Fruit fly (Drosophila melanogaster) whole organism, embryonic: ENCODE measurements around the gene Vm26Ac.
A peak's percentile ranks its signal among the peaks of the same experiment; 100 is the strongest.

Experiments
- Bgb ChIP-seq: fragments of 200-800 bp; sonication (Bioruptor generic); IDR thresholded peaks from 2 replicates; pipeline ENCODE4 v1.3.6; 2022; ENCODE audit warnings: missing biosample characterization, missing genetic modification characterization; ENCODE audit not compliant: partially characterized antibody
- CG10366 ChIP-seq: fragments of 200-800 bp; sonication (Bioruptor generic); IDR thresholded peaks from 2 replicates; pipeline ENCODE4 v1.3.6; 2022; ENCODE audit warnings: missing biosample characterization, missing genetic modification characterization
- CG10462 ChIP-seq: fragments of 200-800 bp; sonication (Bioruptor generic); optimal IDR thresholded peaks from 2 replicates; lab custom pipeline; 2016; ENCODE audit warnings: missing biosample characterization, missing genetic modification characterization
- CG11093 ChIP-seq: fragments of 200-800 bp; sonication (Bioruptor generic); IDR thresholded peaks from 3 replicates; pipeline ENCODE4 v1.3.6; 2022; ENCODE audit warnings: missing biosample characterization, missing genetic modification characterization
- CG12155 ChIP-seq: fragments of 200-800 bp; sonication (Bioruptor generic); optimal IDR thresholded peaks from 3 replicates; lab custom pipeline; 2016; ENCODE audit warnings: missing biosample characterization, missing genetic modification characterization
- CG12769 ChIP-seq: fragments of 200-800 bp; sonication (Bioruptor generic); optimal IDR thresholded peaks from 2 replicates; lab custom pipeline; 2019; ENCODE audit warnings: missing biosample characterization, mild to moderate bottlenecking, missing genetic modification characterization, moderate library complexity
- CG13624 ChIP-seq: fragments of 200-800 bp; sonication (Bioruptor generic); optimal IDR thresholded peaks from 2 replicates; lab custom pipeline; 2016; ENCODE audit warnings: missing biosample characterization, missing genetic modification characterization
- CG14014 ChIP-seq: fragments of 200-800 bp; sonication (Bioruptor generic); IDR thresholded peaks from 2 replicates; pipeline ENCODE4 v1.3.6; 2022; ENCODE audit warnings: missing biosample characterization, missing genetic modification characterization
- CG15011 ChIP-seq: fragments of 200-800 bp; sonication (Bioruptor generic); optimal IDR thresholded peaks from 3 replicates; lab custom pipeline; 2018; ENCODE audit warnings: missing biosample characterization, mild to moderate bottlenecking, missing genetic modification characterization
- CG1529 ChIP-seq: fragments of 200-800 bp; sonication (Bioruptor generic); optimal IDR thresholded peaks from 3 replicates; lab custom pipeline; 2018; ENCODE audit warnings: missing biosample characterization, missing genetic modification characterization
- CG15479 ChIP-seq: fragments of 200-800 bp; sonication (Bioruptor generic); optimal IDR thresholded peaks from 3 replicates; lab custom pipeline; 2019; ENCODE audit warnings: missing biosample characterization, mild to moderate bottlenecking, missing genetic modification characterization, moderate library complexity
- CG16813 ChIP-seq: fragments of 200-800 bp; sonication (Bioruptor generic); IDR thresholded peaks from 3 replicates; pipeline ENCODE4 v1.3.6; 2022; ENCODE audit warnings: missing biosample characterization, missing genetic modification characterization; ENCODE audit not compliant: partially characterized antibody
- CG2202 ChIP-seq: fragments of 200-800 bp; sonication (Bioruptor generic); optimal IDR thresholded peaks from 2 replicates; lab custom pipeline; 2018; ENCODE audit warnings: missing biosample characterization, mild to moderate bottlenecking, missing genetic modification characterization
- CG3995 ChIP-seq: fragments of 200-800 bp; sonication (Bioruptor generic); optimal IDR thresholded peaks from 3 replicates; lab custom pipeline; 2016; ENCODE audit warnings: missing biosample characterization, missing genetic modification characterization
- CG42726 ChIP-seq: fragments of 200-800 bp; sonication (Bioruptor generic); IDR thresholded peaks from 2 replicates; pipeline ENCODE4 v1.3.6; 2022; ENCODE audit warnings: missing biosample characterization, missing genetic modification characterization; ENCODE audit not compliant: partially characterized antibody
- CG6254 ChIP-seq: fragments of 200-800 bp; sonication (Bioruptor generic); optimal IDR thresholded peaks from 3 replicates; lab custom pipeline; 2017; ENCODE audit warnings: mild to moderate bottlenecking, missing biosample characterization, missing genetic modification reagents, missing genetic modification characterization
- CG6272 ChIP-seq: fragments of 200-800 bp; sonication (Bioruptor generic); IDR thresholded peaks from 2 replicates; pipeline ENCODE4 v1.3.6; 2022; ENCODE audit warnings: missing biosample characterization, missing genetic modification characterization
- D19A ChIP-seq: fragments of 200-800 bp; optimal IDR thresholded peaks from 3 replicates; lab custom pipeline; 2019; ENCODE audit warnings: missing biosample characterization, mild to moderate bottlenecking, missing genetic modification characterization, moderate library complexity
- Dip2 ChIP-seq: fragments of 200-800 bp; sonication (Bioruptor generic); IDR thresholded peaks from 2 replicates; pipeline ENCODE4 v1.3.6; 2022; ENCODE audit warnings: missing biosample characterization, missing genetic modification characterization
- E2f1 ChIP-seq: fragments of 200-800 bp; sonication (Bioruptor generic); IDR thresholded peaks from 2 replicates; pipeline ENCODE4 v1.3.6; 2022; ENCODE audit warnings: missing biosample characterization, missing genetic modification characterization
- E2f2 ChIP-seq: fragments of 200-800 bp; sonication (Bioruptor generic); IDR thresholded peaks from 2 replicates; pipeline ENCODE4 v1.3.6; 2022; ENCODE audit warnings: missing biosample characterization, missing genetic modification characterization
- HmgD ChIP-seq: fragments of 200-800 bp; sonication (Bioruptor generic); optimal IDR thresholded peaks from 3 replicates; lab custom pipeline; 2016; ENCODE audit warnings: missing biosample characterization, missing genetic modification characterization
- Hr51 ChIP-seq, 2 experiments: fragments of 200-800 bp; sonication (Bioruptor generic); optimal IDR thresholded peaks; 2 replicates in 1 of 2; 3 replicates in 1 of 2; lab custom pipeline; 2016 to 2018; ENCODE audit warnings: missing biosample characterization in 2 of 2, missing genetic modification characterization in 2 of 2, mild to moderate bottlenecking in 1 of 2, moderate library complexity in 1 of 2
- Hr78 ChIP-seq, 2 experiments: fragments of 200-800 bp in 1 of 2; fragments of >200 bp in 1 of 2; sonication (Bioruptor generic) in 1 of 2; optimal IDR thresholded peaks; 2 replicates each; lab custom pipeline; 2017 to 2019; ENCODE audit warnings: missing biosample characterization in 2 of 2, missing genetic modification characterization in 2 of 2, mild to moderate bottlenecking in 1 of 2, moderate library complexity in 1 of 2
- Jarid2 ChIP-seq: fragments of 200-800 bp; sonication (Bioruptor generic); optimal IDR thresholded peaks from 3 replicates; lab custom pipeline; 2017; ENCODE audit warnings: mild to moderate bottlenecking, missing biosample characterization, missing genetic modification reagents, missing genetic modification characterization
- MBD-R2 ChIP-seq: fragments of 200-800 bp; sonication (Bioruptor generic); IDR thresholded peaks from 2 replicates; pipeline ENCODE4 v1.3.6; 2022; ENCODE audit warnings: missing biosample characterization, missing genetic modification characterization
- NC2α ChIP-seq: fragments of 200-800 bp; sonication (Bioruptor generic); optimal IDR thresholded peaks from 2 replicates; lab custom pipeline; 2016; ENCODE audit warnings: missing biosample characterization, missing genetic modification characterization
- Oli ChIP-seq: fragments of 200-800 bp; sonication (Bioruptor generic); optimal IDR thresholded peaks from 2 replicates; lab custom pipeline; 2018; ENCODE audit warnings: missing biosample characterization, mild to moderate bottlenecking, missing genetic modification characterization, moderate library complexity
- Pdp1 ChIP-seq, 2 experiments: fragments of 200-800 bp; sonication (Bioruptor generic); optimal IDR thresholded peaks; 3 replicates each; lab custom pipeline; 2016; ENCODE audit warnings: missing biosample characterization in 2 of 2, missing genetic modification characterization in 2 of 2, mild to moderate bottlenecking in 1 of 2, moderate library complexity in 1 of 2
- Poxn ChIP-seq: fragments of 200-800 bp; sonication (Bioruptor generic); IDR thresholded peaks from 2 replicates; pipeline ENCODE4 v1.3.6; 2022; ENCODE audit warnings: missing biosample characterization, missing genetic modification characterization
- Sin3A ChIP-seq: fragments of >200 bp; optimal IDR thresholded peaks from 2 replicates; lab custom pipeline; 2018
- Sry-β ChIP-seq: fragments of 200-800 bp; sonication (Bioruptor generic); optimal IDR thresholded peaks from 2 replicates; lab custom pipeline; 2018; ENCODE audit warnings: missing biosample characterization, mild to moderate bottlenecking, missing genetic modification characterization, moderate library complexity
- Ssrp ChIP-seq: fragments of 200-800 bp; sonication (Bioruptor generic); optimal IDR thresholded peaks from 2 replicates; lab custom pipeline; 2018; ENCODE audit warnings: missing biosample characterization, mild to moderate bottlenecking, missing genetic modification characterization, moderate library complexity
- ato ChIP-seq: fragments of 200-800 bp; sonication (Bioruptor generic); IDR thresholded peaks from 2 replicates; pipeline ENCODE4 v1.3.6; 2022; ENCODE audit warnings: missing biosample characterization, missing genetic modification characterization; ENCODE audit not compliant: partially characterized antibody
- cwo ChIP-seq: fragments of 200-800 bp; sonication (Bioruptor generic); optimal IDR thresholded peaks from 3 replicates; lab custom pipeline; 2017; ENCODE audit warnings: missing biosample characterization, missing genetic modification characterization, mild to moderate bottlenecking, moderate library complexity, missing genetic modification reagents
- emc ChIP-seq: fragments of 200-800 bp; sonication (Bioruptor generic); optimal IDR thresholded peaks from 2 replicates; lab custom pipeline; 2016; ENCODE audit warnings: missing biosample characterization, missing genetic modification characterization
- gsb-n ChIP-seq: fragments of 200-800 bp; sonication (Bioruptor generic); optimal IDR thresholded peaks from 3 replicates; lab custom pipeline; 2018; ENCODE audit warnings: missing biosample characterization, mild to moderate bottlenecking, missing genetic modification characterization
- jumu ChIP-seq: fragments of 200-800 bp; sonication (Bioruptor generic); optimal IDR thresholded peaks from 3 replicates; lab custom pipeline; 2016; ENCODE audit warnings: missing biosample characterization, missing genetic modification characterization
- lbe ChIP-seq: fragments of 200-800 bp; sonication (Bioruptor generic); optimal IDR thresholded peaks from 2 replicates; lab custom pipeline; 2016; ENCODE audit warnings: missing biosample characterization, mild to moderate bottlenecking, missing genetic modification characterization
- lilli ChIP-seq: fragments of 200-800 bp; sonication (Bioruptor generic); optimal IDR thresholded peaks from 3 replicates; lab custom pipeline; 2016; ENCODE audit warnings: missing biosample characterization, missing genetic modification characterization
- lmd ChIP-seq: fragments of 200-800 bp; sonication (Bioruptor generic); IDR thresholded peaks from 2 replicates; pipeline ENCODE4 v1.3.6; 2022; ENCODE audit warnings: missing biosample characterization, missing genetic modification characterization
- mirr ChIP-seq: fragments of 200-800 bp; sonication (Bioruptor generic); optimal IDR thresholded peaks from 3 replicates; lab custom pipeline; 2018; ENCODE audit warnings: missing biosample characterization, mild to moderate bottlenecking, missing genetic modification characterization
- odd ChIP-seq: fragments of 200-800 bp; sonication (Bioruptor generic); optimal IDR thresholded peaks from 2 replicates; lab custom pipeline; 2017; ENCODE audit warnings: missing biosample characterization, mild to moderate bottlenecking, missing genetic modification characterization
- so ChIP-seq: fragments of 200-800 bp; sonication (Bioruptor generic); IDR thresholded peaks from 3 replicates; pipeline ENCODE4 v1.3.6; 2022; ENCODE audit warnings: missing biosample characterization, missing genetic modification characterization
- vnd ChIP-seq: fragments of 200-800 bp; sonication (Bioruptor generic); IDR thresholded peaks from 3 replicates; pipeline ENCODE4 v1.3.6; 2022; ENCODE audit warnings: missing biosample characterization, missing genetic modification characterization; ENCODE audit not compliant: partially characterized antibody
- z ChIP-seq: fragments of 200-800 bp; sonication (Bioruptor generic); IDR thresholded peaks from 3 replicates; pipeline ENCODE4 v1.3.6; 2022; ENCODE audit warnings: missing biosample characterization, missing genetic modification characterization
- zfh1 ChIP-seq: fragments of 200-800 bp; sonication (Bioruptor generic); IDR thresholded peaks from 3 replicates; pipeline ENCODE4 v1.3.6; 2022; ENCODE audit warnings: missing biosample characterization, missing genetic modification characterization

The Vm26Ac gene

DNA sequence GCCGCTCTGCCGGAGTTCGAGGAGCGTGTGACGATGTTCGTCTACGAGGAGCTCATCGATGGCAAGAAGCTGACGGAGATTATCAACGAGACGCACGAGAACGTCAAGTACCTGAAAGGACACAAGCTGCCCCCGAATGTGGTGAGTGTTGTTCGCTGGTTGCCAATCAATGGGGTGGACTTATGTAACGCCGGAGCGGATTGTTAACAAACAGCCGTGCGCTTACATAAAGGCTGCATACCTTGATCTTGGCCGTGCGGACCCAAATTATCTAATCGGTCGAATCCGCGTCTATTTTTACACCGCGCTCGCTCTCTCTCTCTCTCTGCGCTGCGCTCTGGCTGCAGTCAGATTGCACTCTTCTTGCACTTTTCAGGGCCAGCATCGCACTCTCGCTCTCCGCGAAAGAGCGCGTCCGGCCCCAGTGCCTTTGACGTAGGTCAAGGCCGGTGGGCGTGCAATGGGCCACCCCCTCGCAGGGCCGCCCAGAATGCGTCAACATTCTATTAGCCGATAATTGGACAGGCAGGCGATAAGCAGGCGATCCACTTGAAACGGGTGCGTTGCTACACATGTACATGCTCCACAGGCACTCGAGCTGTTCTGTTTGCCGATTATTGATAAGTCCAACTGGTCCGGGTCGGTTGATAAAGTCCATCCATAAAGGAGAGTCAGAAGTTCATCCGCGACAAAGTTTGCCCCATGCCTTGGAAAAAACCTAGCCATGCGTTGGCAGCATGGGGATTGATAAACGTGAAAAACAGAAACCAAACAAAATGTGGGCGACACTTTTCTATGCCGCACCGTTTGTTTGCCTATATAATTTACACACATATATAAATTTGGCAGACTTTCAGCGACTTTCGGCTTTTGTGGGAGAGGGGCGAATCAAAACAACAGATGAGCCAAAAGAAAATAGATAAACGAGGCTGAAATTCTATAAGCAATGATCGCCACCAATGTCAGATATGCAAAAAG, 13.8 kb downstream of the Vm26Ac start (continued):
- TF ChIP-seq so (GFP tag; lab: Robert Waterston, UW), result peak; percentile 42; the same call in 1 of the 3 replicates
- no peak for TF ChIP-seq Dip2 (GFP tag; lab: Robert Waterston, UW)
- TF ChIP-seq Sin3A (lab: Kevin White, UChicago), result no peak
- no peak for TF ChIP-seq CG15011
- TF ChIP-seq gsb-n, result no peak
- peak in 1 of 2 experiments; percentile 99 for TF ChIP-seq Hr78 (GFP tag; optimal IDR thresholded peaks at IDR 0.05; lab: Kevin White, UChicago)
- TF ChIP-seq D19A (tag; lab: Kevin White, UChicago), result no peak
- TF ChIP-seq Jarid2 (GFP tag; lab: Kevin White, UChicago), result no peak
- no peak for TF ChIP-seq lbe (GFP tag; lab: Kevin White, UChicago)
- no peak for TF ChIP-seq Hr51 (GFP tag; optimal IDR thresholded peaks at IDR 0.05; lab: Kevin White, UChicago)
- TF ChIP-seq odd (GFP tag; lab: Kevin White, UChicago), result no peak
- TF ChIP-seq z (GFP tag; lab: Robert Waterston, UW), result no peak
- peak; percentile 38; the same call in 1 of the 2 replicates for TF ChIP-seq E2f2 (GFP tag; lab: Robert Waterston, UW)
- TF ChIP-seq lilli (GFP tag; lab: Kevin White, UChicago), result no peak
- no peak for TF ChIP-seq HmgD (GFP tag; lab: Kevin White, UChicago)
- TF ChIP-seq CG12769 (tag; lab: Kevin White, UChicago), result peak; percentile 57
- no peak for TF ChIP-seq Ssrp
- no peak for TF ChIP-seq CG6272
- TF ChIP-seq CG10366 (GFP tag; lab: Robert Waterston, UW), result no peak
- TF ChIP-seq CG13624 (GFP tag; lab: Kevin White, UChicago), result peak; percentile 39
- TF ChIP-seq cwo, result peak; percentile 95
- TF ChIP-seq Oli, result no peak
- TF ChIP-seq emc (GFP tag; lab: Kevin White, UChicago), result no peak
- TF ChIP-seq NC2α (GFP tag; lab: Kevin White, UChicago), result peak; percentile 50
- peak; percentile 46; the same call in 1 of the 3 replicates for TF ChIP-seq CG16813 (GFP tag; lab: Robert Waterston, UW)
- TF ChIP-seq CG12155, result no peak
- peak; percentile 14 for TF ChIP-seq CG15479 (GFP tag; lab: Kevin White, UChicago)
- no peak for TF ChIP-seq CG10462
- peak; percentile 78 for TF ChIP-seq mirr (GFP tag; lab: Kevin White, UChicago)
- TF ChIP-seq Poxn (GFP tag; lab: Robert Waterston, UW), result no peak
- 0 out of 2 replicates have a peak, but pooled peaks have one; percentile 6 for TF ChIP-seq lmd (GFP tag; lab: Robert Waterston, UW)
- TF ChIP-seq MBD-R2 (GFP tag; lab: Robert Waterston, UW), result peak; percentile 27; the same call in 1 of the 2 replicates
- TF ChIP-seq CG3995, result no peak
- TF ChIP-seq zfh1 (GFP tag; lab: Robert Waterston, UW), result 0 out of 3 replicates have a peak, but pooled peaks have one; percentile 34
- TF ChIP-seq E2f1, result no peak
- 0 out of 2 replicates have a peak, but pooled peaks have one; percentile 53 for TF ChIP-seq CG42726
- TF ChIP-seq Bgb (GFP tag; lab: Robert Waterston, UW), result no peak
- no peak for TF ChIP-seq Sry-β (GFP tag; lab: Kevin White, UChicago)
- TF ChIP-seq CG1529 (GFP tag; lab: Kevin White, UChicago), result no peak
- no peak for TF ChIP-seq CG6254 (GFP tag; lab: Kevin White, UChicago)
- peak; percentile 27; the same call in 1 of the 2 replicates for TF ChIP-seq ato (GFP tag; lab: Robert Waterston, UW)
- TF ChIP-seq jumu (GFP tag; lab: Kevin White, UChicago), result peak; percentile 23
- TF ChIP-seq CG14014 (GFP tag; lab: Robert Waterston, UW), result 0 out of 2 replicates have a peak, but pooled peaks have one; percentile 5
- peak in 1 of 2 experiments; percentile 98 for TF ChIP-seq Pdp1 (GFP tag; optimal IDR thresholded peaks at IDR 0.05; lab: Kevin White, UChicago)
- TF ChIP-seq vnd (GFP tag; lab: Robert Waterston, UW), result peak; percentile 74; the same call in 2 of the 3 replicates
- no peak for TF ChIP-seq CG2202 (tag; lab: Kevin White, UChicago)
- TF ChIP-seq CG11093, result no peak
